Fruit fly (Drosophila melanogaster) whole organism, embryonic: ENCODE measurements around the gene ind.

Experiments used
- Awh ChIP-seq: fragments of 200-800 bp; sonication (Bioruptor generic); IDR thresholded peaks from 2 replicates; pipeline ENCODE4, ENCODE4 v1.3.6; 2022; ENCODE audit warnings: missing biosample characterization, missing genetic modification characterization
- B-H2 ChIP-seq: fragments of 200-800 bp; sonication (Bioruptor generic); optimal IDR thresholded peaks from 2 replicates; lab custom pipeline; 2018; ENCODE audit warnings: missing biosample characterization, mild to moderate bottlenecking, missing genetic modification characterization
- Blimp-1 ChIP-seq: fragments of 200-800 bp; sonication (Bioruptor generic); optimal IDR thresholded peaks from 3 replicates; lab custom pipeline; 2018; ENCODE audit warnings: missing biosample characterization, missing genetic modification characterization, mild to moderate bottlenecking, moderate library complexity, missing genetic modification reagents
- CG10366 ChIP-seq: fragments of 200-800 bp; sonication (Bioruptor generic); IDR thresholded peaks from 2 replicates; pipeline ENCODE4 v1.3.6; 2022; ENCODE audit warnings: missing biosample characterization, missing genetic modification characterization
- CG12071 ChIP-seq: fragments of 200-800 bp; sonication (Bioruptor generic); optimal IDR thresholded peaks from 3 replicates; lab custom pipeline; 2018; ENCODE audit warnings: missing biosample characterization, mild to moderate bottlenecking, missing genetic modification characterization
- CG12391 ChIP-seq: fragments of 200-800 bp; sonication (Bioruptor generic); optimal IDR thresholded peaks from 3 replicates; lab custom pipeline; 2018; ENCODE audit warnings: missing biosample characterization, mild to moderate bottlenecking, missing genetic modification characterization, moderate library complexity
- CG12769 ChIP-seq: fragments of 200-800 bp; sonication (Bioruptor generic); optimal IDR thresholded peaks from 2 replicates; lab custom pipeline; 2019; ENCODE audit warnings: missing biosample characterization, mild to moderate bottlenecking, missing genetic modification characterization, moderate library complexity
- CG13624 ChIP-seq: fragments of 200-800 bp; sonication (Bioruptor generic); optimal IDR thresholded peaks from 2 replicates; lab custom pipeline; 2016; ENCODE audit warnings: missing biosample characterization, missing genetic modification characterization
- CG15601 ChIP-seq: fragments of 200-800 bp; sonication (Bioruptor generic); optimal IDR thresholded peaks from 3 replicates; lab custom pipeline; 2019; ENCODE audit warnings: missing biosample characterization, mild to moderate bottlenecking, missing genetic modification characterization, moderate library complexity
- CG17612 ChIP-seq: fragments of 200-800 bp; sonication (Bioruptor generic); IDR thresholded peaks from 2 replicates; pipeline ENCODE4 v1.3.6; 2022; ENCODE audit warnings: missing biosample characterization, missing genetic modification characterization
- CG2875 ChIP-seq: fragments of 200-800 bp; sonication (Bioruptor generic); optimal IDR thresholded peaks from 2 replicates; lab custom pipeline; 2017; ENCODE audit warnings: missing biosample characterization, mild to moderate bottlenecking, missing genetic modification characterization, missing genetic modification reagents
- CG34224 ChIP-seq: fragments of 200-800 bp; sonication (Bioruptor generic); IDR thresholded peaks from 3 replicates; pipeline ENCODE4 v1.3.6; 2022; ENCODE audit warnings: missing biosample characterization, missing genetic modification characterization; ENCODE audit not compliant: partially characterized antibody
- CG3726 ChIP-seq: fragments of 200-800 bp; sonication (Bioruptor generic); IDR thresholded peaks from 3 replicates; pipeline ENCODE4, ENCODE4 v1.3.6; 2022; ENCODE audit warnings: missing biosample characterization, missing genetic modification characterization
- CG7987 ChIP-seq: fragments of 200-800 bp; sonication (Bioruptor generic); optimal IDR thresholded peaks from 2 replicates; lab custom pipeline; 2018; ENCODE audit warnings: missing biosample characterization, mild to moderate bottlenecking, missing genetic modification characterization, moderate library complexity
- CoRest ChIP-seq: fragments of 200-800 bp; sonication (Bioruptor generic); optimal IDR thresholded peaks from 3 replicates; lab custom pipeline; 2018; ENCODE audit warnings: missing biosample characterization, mild to moderate bottlenecking, missing genetic modification characterization, moderate library complexity
- CrebB ChIP-seq: fragments of 200-800 bp; sonication (Bioruptor generic); optimal IDR thresholded peaks from 3 replicates; lab custom pipeline; 2018; ENCODE audit warnings: missing biosample characterization, mild to moderate bottlenecking, missing genetic modification characterization
- D ChIP-seq, 2 experiments: fragments of 200-800 bp in 1 of 2; fragments of >200 bp in 1 of 2; sonication (Bioruptor generic) in 1 of 2; optimal IDR thresholded peaks; 2 replicates in 1 of 2; 3 replicates in 1 of 2; lab custom pipeline; 2017; ENCODE audit warnings: mild to moderate bottlenecking in 1 of 2, missing biosample characterization in 1 of 2, missing genetic modification characterization in 1 of 2, missing genetic modification reagents in 1 of 2
- Dfd ChIP-seq, 2 experiments: fragments of >200 bp; optimal IDR thresholded peaks; 2 replicates each; lab custom pipeline; 2017; ENCODE audit warnings: missing biosample characterization in 2 of 2, missing genetic modification characterization in 2 of 2
- Ets65A ChIP-seq: fragments of 200-800 bp; sonication (Bioruptor generic); peaks from one replicate; lab custom pipeline; 2016; ENCODE audit warnings: missing biosample characterization, missing genetic modification characterization
- Nf-YA ChIP-seq: fragments of 200-800 bp; sonication (Bioruptor generic); IDR thresholded peaks from 2 replicates; pipeline ENCODE4 v1.3.6; 2022; ENCODE audit warnings: missing biosample characterization, missing genetic modification characterization
- NfI ChIP-seq: fragments of 200-800 bp; sonication (Bioruptor generic); optimal IDR thresholded peaks from 3 replicates; lab custom pipeline; 2018; ENCODE audit warnings: missing biosample characterization, mild to moderate bottlenecking, missing genetic modification characterization, moderate library complexity
- Pdp1 ChIP-seq, 2 experiments: fragments of 200-800 bp; sonication (Bioruptor generic); optimal IDR thresholded peaks; 3 replicates each; lab custom pipeline; 2016; ENCODE audit warnings: missing biosample characterization in 2 of 2, missing genetic modification characterization in 2 of 2, mild to moderate bottlenecking in 1 of 2, moderate library complexity in 1 of 2
- Side ChIP-seq: fragments of 200-800 bp; sonication (Bioruptor generic); optimal IDR thresholded peaks from 2 replicates; lab custom pipeline; 2016; ENCODE audit warnings: missing biosample characterization, missing genetic modification characterization
- Six4 ChIP-seq: fragments of 200-800 bp; sonication (Bioruptor generic); optimal IDR thresholded peaks from 2 replicates; lab custom pipeline; 2016; ENCODE audit warnings: missing biosample characterization, missing genetic modification characterization
- ab ChIP-seq: fragments of 200-800 bp; sonication (Bioruptor generic); optimal IDR thresholded peaks from 2 replicates; lab custom pipeline; 2016; ENCODE audit warnings: missing biosample characterization, missing genetic modification characterization
- ato ChIP-seq: fragments of 200-800 bp; sonication (Bioruptor generic); IDR thresholded peaks from 2 replicates; pipeline ENCODE4 v1.3.6; 2022; ENCODE audit warnings: missing biosample characterization, missing genetic modification characterization; ENCODE audit not compliant: partially characterized antibody
- bbx ChIP-seq: fragments of 200-800 bp; sonication (Bioruptor generic); IDR thresholded peaks from 2 replicates; pipeline ENCODE4 v1.3.6; 2022; ENCODE audit warnings: missing biosample characterization, missing genetic modification characterization; ENCODE audit not compliant: partially characterized antibody
- bigmax ChIP-seq: fragments of 200-800 bp; sonication (Bioruptor generic); optimal IDR thresholded peaks from 2 replicates; lab custom pipeline; 2018; ENCODE audit warnings: missing biosample characterization, mild to moderate bottlenecking, missing genetic modification characterization
- br ChIP-seq: fragments of >200 bp; optimal IDR thresholded peaks from 2 replicates; lab custom pipeline; 2017
- chinmo ChIP-seq: fragments of 200-800 bp; sonication (Bioruptor generic); IDR thresholded peaks from 4 replicates; pipeline ENCODE4 v1.3.6; 2022; ENCODE audit warnings: missing biosample characterization, missing genetic modification characterization; ENCODE audit not compliant: partially characterized antibody
- dpn ChIP-seq, 2 experiments: fragments of 200-800 bp; sonication (Bioruptor generic); optimal IDR thresholded peaks; 3 replicates each; lab custom pipeline; 2016; ENCODE audit warnings: missing biosample characterization in 2 of 2, missing genetic modification characterization in 2 of 2
- ftz-f1 ChIP-seq: fragments of 200-800 bp; sonication (Bioruptor generic); optimal IDR thresholded peaks from 2 replicates; lab custom pipeline; 2016; ENCODE audit warnings: missing biosample characterization, missing genetic modification characterization
- grau ChIP-seq: fragments of 200-800 bp; optimal IDR thresholded peaks from 3 replicates; lab custom pipeline; 2019; ENCODE audit warnings: missing biosample characterization, mild to moderate bottlenecking, missing genetic modification characterization, moderate library complexity
- hbn ChIP-seq: fragments of 200-800 bp; sonication (Bioruptor generic); IDR thresholded peaks from 2 replicates; pipeline ENCODE4 v1.3.6; 2022; ENCODE audit warnings: missing biosample characterization, missing genetic modification characterization; ENCODE audit not compliant: partially characterized antibody
- kah ChIP-seq: fragments of 200-800 bp; sonication (Bioruptor generic); optimal IDR thresholded peaks from 2 replicates; lab custom pipeline; 2018; ENCODE audit warnings: missing biosample characterization, mild to moderate bottlenecking, missing genetic modification characterization
- kay ChIP-seq: fragments of 200-800 bp; sonication (Bioruptor generic); optimal IDR thresholded peaks from 2 replicates; lab custom pipeline; 2016; ENCODE audit warnings: missing biosample characterization, missing genetic modification characterization
- nau ChIP-seq: fragments of 200-800 bp; sonication (Bioruptor generic); optimal IDR thresholded peaks from 3 replicates; lab custom pipeline; 2017; ENCODE audit warnings: missing biosample characterization, mild to moderate bottlenecking, missing genetic modification characterization, missing genetic modification reagents
- nerfin-2 ChIP-seq: fragments of 200-800 bp; sonication (Bioruptor generic); IDR thresholded peaks from 2 replicates; pipeline ENCODE4 v1.3.6; 2022; ENCODE audit warnings: missing biosample characterization, missing genetic modification characterization; ENCODE audit not compliant: partially characterized antibody
- org-1 ChIP-seq: fragments of 200-800 bp; sonication (Bioruptor generic); optimal IDR thresholded peaks from 2 replicates; lab custom pipeline; 2017; ENCODE audit warnings: missing biosample characterization, missing genetic modification characterization
- pnt ChIP-seq: fragments of 200-800 bp; sonication (Bioruptor generic); optimal IDR thresholded peaks from 3 replicates; lab custom pipeline; 2016; ENCODE audit warnings: missing biosample characterization, missing genetic modification characterization
- ro ChIP-seq: fragments of 200-800 bp; sonication (Bioruptor generic); IDR thresholded peaks from 2 replicates; pipeline ENCODE4 v1.3.6; 2022; ENCODE audit warnings: missing biosample characterization, missing genetic modification characterization
- sug ChIP-seq: fragments of 200-800 bp; optimal IDR thresholded peaks from 2 replicates; lab custom pipeline; 2019; ENCODE audit warnings: missing biosample characterization, mild to moderate bottlenecking, missing genetic modification characterization, moderate library complexity
- trem ChIP-seq: fragments of 200-800 bp; optimal IDR thresholded peaks from 3 replicates; lab custom pipeline; 2019; ENCODE audit warnings: missing biosample characterization, mild to moderate bottlenecking, missing genetic modification characterization, moderate library complexity
- ttk ChIP-seq: fragments of 200-800 bp; sonication (Bioruptor generic); IDR thresholded peaks from 2 replicates; pipeline ENCODE4 v2.1.2; 2022; ENCODE audit warnings: missing biosample characterization, missing genetic modification characterization
- twi ChIP-seq: fragments of 200-800 bp; optimal IDR thresholded peaks from 2 replicates; lab custom pipeline; 2019; ENCODE audit warnings: missing biosample characterization, mild to moderate bottlenecking, missing genetic modification characterization, moderate library complexity
- vvl ChIP-seq: fragments of 200-800 bp; sonication (Bioruptor generic); IDR thresholded peaks from 2 replicates; pipeline ENCODE4 v1.3.6; 2022; ENCODE audit warnings: missing biosample characterization, missing genetic modification characterization

Gene ind

DNA sequence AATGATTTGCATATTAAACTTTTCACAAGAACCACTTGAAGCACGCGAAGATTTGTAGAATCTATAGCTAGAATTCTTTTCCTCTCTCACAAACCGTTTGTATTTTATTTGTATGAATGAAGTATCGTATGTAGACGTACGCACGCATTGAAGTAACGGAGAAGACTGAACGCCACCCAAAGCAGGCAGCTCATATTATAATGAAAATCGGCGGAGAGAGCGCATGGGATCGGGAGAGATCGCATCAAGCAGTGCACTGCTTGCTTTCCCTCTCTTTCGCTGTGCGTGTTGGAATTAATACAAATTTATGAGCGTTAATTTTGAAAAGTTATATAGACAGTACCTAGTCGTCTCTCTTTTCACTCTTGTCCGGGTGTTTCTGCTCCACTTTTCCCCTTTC lies 35.6 kb upstream of the ind start (continued):
- TF ChIP-seq CG12071 (GFP tag; lab: Kevin White, UChicago) (no peak), CG3726 (GFP tag; lab: Robert Waterston, UW) (no peak), ttk (GFP tag; lab: Robert Waterston, UW) (no peak), bigmax (GFP tag; lab: Kevin White, UChicago) (no peak), vvl (GFP tag; lab: Robert Waterston, UW) (peak; percentile 79), Six4 (GFP tag; lab: Kevin White, UChicago) (no peak), ro (no peak), CG10366 (GFP tag; lab: Robert Waterston, UW) (no peak), CG13624 (GFP tag; lab: Kevin White, UChicago) (peak; percentile 25), Blimp-1 (GFP tag; lab: Kevin White, UChicago) (no peak), Nf-YA (GFP tag; lab: Robert Waterston, UW) (no peak), sug (tag; lab: Kevin White, UChicago) (peak; percentile 9), Dfd (GFP tag; optimal IDR thresholded peaks at IDR 0.05; lab: Kevin White, UChicago) (peak in 1 of 2 experiments; percentile 53), hbn (GFP tag; lab: Robert Waterston, UW) (0 out of 2 replicates have a peak, but pooled peaks have one; percentile 19), B-H2 (GFP tag; lab: Kevin White, UChicago) (no peak), Ets65A (no peak), twi (no peak), Side (GFP tag; lab: Kevin White, UChicago) (no peak), bbx (GFP tag; lab: Robert Waterston, UW) (peak; percentile 42), chinmo (peak; percentile 86; the same call in 1 of the 4 replicates), ato (GFP tag; lab: Robert Waterston, UW) (peak; percentile 67), CoRest (tag; lab: Kevin White, UChicago) (no peak)

dm6 chr3L:15078347-15078746 lies 34.6 kb upstream of the ind start, which contains the start of gene Or71a:
Or71a (minus strand) TSS chr3L:15078447.
- TF ChIP-seq CrebB, result no peak
- TF ChIP-seq grau (tag; lab: Kevin White, UChicago), result no peak
- TF ChIP-seq ab (GFP tag; lab: Kevin White, UChicago), result no peak
- TF ChIP-seq CoRest (tag; lab: Kevin White, UChicago), result no peak
- TF ChIP-seq D (optimal IDR thresholded peaks at IDR 0.05; lab: Kevin White, UChicago), result no peak
- TF ChIP-seq D (GFP tag; optimal IDR thresholded peaks at IDR 0.05; lab: Kevin White, UChicago), result no peak
- no peak for TF ChIP-seq CG34224 (GFP tag; lab: Robert Waterston, UW)
- TF ChIP-seq br (lab: Kevin White, UChicago), result no peak

DNA sequence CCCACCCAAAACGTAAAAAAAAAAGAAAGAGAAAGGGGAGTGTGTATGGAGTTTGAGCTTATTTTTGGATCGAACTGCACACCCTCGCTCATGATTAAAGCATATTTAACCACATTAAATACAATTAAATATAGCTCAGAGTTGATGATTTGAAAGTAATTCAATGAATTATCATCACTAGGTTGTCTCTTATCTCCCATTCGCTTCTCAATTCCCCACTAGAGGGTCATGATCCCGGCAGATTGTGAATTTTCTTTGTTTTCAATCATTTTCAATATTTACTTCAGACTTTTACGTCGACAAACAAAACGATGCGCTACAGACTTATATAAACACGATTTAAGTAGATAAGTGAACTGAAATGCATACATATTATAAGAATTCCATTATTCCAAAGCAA lies 32.7 kb upstream of the ind start:
- TF ChIP-seq Awh (GFP tag; lab: Robert Waterston, UW), result no peak
- TF ChIP-seq dpn (GFP tag; optimal IDR thresholded peaks at IDR 0.05; lab: Kevin White, UChicago), result no peak
- peak in 1 of 2 experiments; percentile 19 for TF ChIP-seq Pdp1 (GFP tag; optimal IDR thresholded peaks at IDR 0.05; lab: Kevin White, UChicago)
- TF ChIP-seq nerfin-2 (GFP tag; lab: Robert Waterston, UW), result no peak
- no peak for TF ChIP-seq CG12391 (tag; lab: Kevin White, UChicago)
- TF ChIP-seq CG7987 (GFP tag; lab: Kevin White, UChicago), result no peak
- no peak for TF ChIP-seq kay

- TF ChIP-seq CG13624 (GFP tag; lab: Kevin White, UChicago) (no peak), chinmo (0 out of 4 replicates have a peak, but pooled peaks have one; percentile 57), pnt (no peak), CG15601 (peak; percentile 64), CG2875 (GFP tag; lab: Kevin White, UChicago) (no peak), CG17612 (GFP tag; lab: Robert Waterston, UW) (no peak), kah (GFP tag; lab: Kevin White, UChicago) (peak; percentile 83), nau (GFP tag; lab: Kevin White, UChicago) (peak; percentile 94), sug (tag; lab: Kevin White, UChicago) (peak; percentile 44), trem (no peak), ftz-f1 (GFP tag; lab: Kevin White, UChicago) (peak; percentile 70), NfI (GFP tag; lab: Kevin White, UChicago) (no peak), org-1 (GFP tag; lab: Kevin White, UChicago) (peak; percentile 2), CG12769 (tag; lab: Kevin White, UChicago) (peak; percentile 64)
Observed at dm6 chr3L:15073680-15074079, 30.0 kb upstream of the ind start.
